Worm (Caenorhabditis elegans) whole organism, midembryonic: ENCODE results near the gene scl-10.
A peak's percentile ranks its signal among the peaks of the same experiment; 100 is the strongest.

ENCODE experiments used
- T22C8.4 ChIP-seq: fragments of 200-800 bp; sonication (Bioruptor generic); IDR thresholded peaks from 2 replicates; pipeline ENCODE4 v1.3.6; 2022; ENCODE audit warnings: missing genetic modification characterization, missing compliant biosample characterization
- cog-1 ChIP-seq: sonication (generic microtip); optimal IDR thresholded peaks from 2 replicates; lab custom pipeline; 2016; ENCODE audit warnings: missing genetic modification characterization, missing compliant biosample characterization
- flt-1 ChIP-seq: fragments of 200-800 bp; sonication (Bioruptor generic); IDR thresholded peaks from 2 replicates; pipeline ENCODE4 v1.3.6; 2022; ENCODE audit warnings: missing genetic modification characterization, missing compliant biosample characterization
- klf-2 ChIP-seq: fragments of 200-800 bp; sonication (Bioruptor generic); conservative IDR thresholded peaks from 2 replicates; pipeline ENCODE4 v1.3.6; 2022; ENCODE audit warnings: missing genetic modification reagents, missing genetic modification characterization, missing compliant biosample characterization
- med-1 ChIP-seq: sonication (generic microtip); optimal IDR thresholded peaks from 2 replicates; lab custom pipeline; 2017; ENCODE audit warnings: missing genetic modification characterization, mild to moderate bottlenecking, missing compliant biosample characterization, antibody characterized with exemption, missing genetic modification reagents; ENCODE audit not compliant: insufficient read depth
- ref-1 ChIP-seq: fragments of 200-800 bp; sonication (Bioruptor generic); conservative IDR thresholded peaks from 2 replicates; pipeline ENCODE4 v1.3.6; 2022; ENCODE audit warnings: missing genetic modification reagents, missing genetic modification characterization, missing compliant biosample characterization
- tab-1 ChIP-seq: fragments of 200-800 bp; sonication (Bioruptor generic); IDR thresholded peaks from 2 replicates; pipeline ENCODE4 v1.3.6; 2022; ENCODE audit warnings: missing genetic modification characterization, missing compliant biosample characterization
- ztf-23 ChIP-seq: fragments of 200-800 bp; sonication (Bioruptor generic); IDR thresholded peaks from 2 replicates; pipeline ENCODE4 v1.3.6; 2022; ENCODE audit warnings: missing genetic modification reagents, missing genetic modification characterization, missing compliant biosample characterization
- ztf-29 ChIP-seq: fragments of 200-800 bp; sonication (Bioruptor generic); IDR thresholded peaks from 2 replicates; pipeline ENCODE4 v1.3.6; 2022; ENCODE audit warnings: missing genetic modification reagents, missing genetic modification characterization, missing compliant biosample characterization

Gene scl-10

DNA sequence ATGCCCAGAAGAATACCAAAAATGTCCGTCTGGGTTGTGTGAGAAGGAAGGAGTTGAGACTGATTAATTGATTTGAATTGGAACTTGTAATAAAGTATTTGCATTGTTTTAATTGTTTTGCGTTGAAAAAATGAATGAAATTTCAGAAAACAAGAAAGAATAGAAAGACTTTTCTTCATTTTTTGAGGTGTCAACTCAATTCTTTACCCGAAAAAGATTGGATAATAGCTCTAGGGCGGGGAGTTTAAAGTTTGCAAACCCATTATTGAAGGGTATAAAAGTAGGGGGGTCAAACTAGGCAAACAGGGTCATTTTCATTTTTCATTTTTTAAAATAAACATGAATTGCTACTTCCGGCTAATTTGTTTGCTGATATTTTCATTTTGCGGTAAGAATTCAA lies at the start of gene scl-10:
Gene scl-10 (plus strand): TSS at position 301 of the 400 bp plus-strand sequence.
- TF ChIP-seq flt-1 (GFP tag; lab: Robert Waterston, UW) (no peak), ref-1 (GFP tag; lab: Robert Waterston, UW) (no peak), tab-1 (GFP tag; lab: Robert Waterston, UW) (no peak), cog-1 (tag; lab: Kevin White, UChicago) (no peak), T22C8.4 (no peak), ztf-23 (no peak), med-1 (GFP tag; lab: Kevin White, UChicago) (no peak), klf-2 (GFP tag; lab: Robert Waterston, UW) (no peak), ztf-29 (GFP tag; lab: Robert Waterston, UW) (no peak)

DNA sequence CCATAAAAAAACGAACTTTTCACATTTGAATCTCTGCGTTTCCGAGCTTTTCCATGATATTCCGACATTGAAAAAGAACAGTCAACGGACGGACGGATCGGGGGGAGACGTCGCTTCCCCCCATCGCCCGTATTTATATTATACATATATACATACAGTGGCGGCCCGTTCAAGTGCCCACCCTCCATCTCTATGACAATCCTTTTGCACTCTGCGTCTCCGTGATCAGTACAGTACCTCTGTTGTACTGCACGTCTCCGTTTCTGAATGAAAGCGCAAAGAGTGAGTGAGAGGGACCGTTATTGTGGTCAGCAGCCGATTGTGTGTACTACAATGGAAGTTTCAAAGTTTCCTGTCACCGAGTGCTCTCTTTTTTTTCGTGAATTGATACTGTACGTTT lies 49.2 kb upstream of the scl-10 start:
- TF ChIP-seq tab-1 (GFP tag; lab: Robert Waterston, UW) (no peak), flt-1 (GFP tag; lab: Robert Waterston, UW) (0 out of 2 replicates have a peak, but pooled peaks have one; percentile 40), med-1 (GFP tag; lab: Kevin White, UChicago) (no peak)

DNA sequence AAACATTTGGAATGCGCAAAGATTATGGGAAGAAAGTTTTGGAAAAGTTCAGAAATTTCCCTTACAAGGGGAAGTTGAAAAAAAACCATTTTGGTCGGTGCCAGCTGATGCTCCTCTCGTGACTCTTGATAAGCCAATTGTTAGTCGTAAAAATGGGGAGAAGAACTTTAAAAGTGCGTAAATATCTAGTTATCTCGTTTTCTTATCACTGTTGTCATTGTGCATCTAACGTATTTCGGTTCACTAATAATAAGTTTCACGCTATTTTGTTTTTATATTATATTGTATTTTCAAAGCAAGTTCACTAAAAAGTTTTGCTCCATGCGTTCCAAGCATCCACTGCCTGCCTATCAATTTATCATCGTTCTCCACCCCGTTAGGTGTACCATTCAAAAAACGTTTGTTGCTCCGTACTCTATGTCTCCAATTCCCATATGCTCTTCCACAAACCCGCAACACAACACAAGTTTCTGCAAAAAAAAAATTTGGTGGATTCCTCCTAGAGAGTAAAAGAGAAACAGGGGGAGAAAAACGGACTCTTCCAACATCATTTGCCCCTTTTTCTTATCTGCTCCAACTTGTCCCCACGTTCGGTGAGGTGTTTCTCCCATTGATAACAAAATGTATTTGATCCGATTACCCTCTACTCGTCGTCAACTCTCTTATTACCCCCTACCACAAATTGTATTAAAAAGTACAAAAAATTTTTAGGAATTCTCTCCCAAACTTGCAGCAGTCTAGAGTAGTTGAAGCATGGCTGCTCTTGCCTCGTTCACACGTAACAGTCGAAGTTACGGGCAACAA lies 39.6 kb upstream of the scl-10 start, which contains the start of gene mbk-2:
Gene mbk-2 (plus strand): TSS at position 754 of the 804 bp plus-strand sequence.
- TF ChIP-seq ztf-23 (no peak), tab-1 (GFP tag; lab: Robert Waterston, UW) (no peak), med-1 (GFP tag; lab: Kevin White, UChicago) (no peak), flt-1 (GFP tag; lab: Robert Waterston, UW) (no peak), T22C8.4 (no peak), ztf-29 (GFP tag; lab: Robert Waterston, UW) (no peak), cog-1 (tag; lab: Kevin White, UChicago) (no peak), ref-1 (GFP tag; lab: Robert Waterston, UW) (no peak), klf-2 (GFP tag; lab: Robert Waterston, UW) (no peak)

DNA sequence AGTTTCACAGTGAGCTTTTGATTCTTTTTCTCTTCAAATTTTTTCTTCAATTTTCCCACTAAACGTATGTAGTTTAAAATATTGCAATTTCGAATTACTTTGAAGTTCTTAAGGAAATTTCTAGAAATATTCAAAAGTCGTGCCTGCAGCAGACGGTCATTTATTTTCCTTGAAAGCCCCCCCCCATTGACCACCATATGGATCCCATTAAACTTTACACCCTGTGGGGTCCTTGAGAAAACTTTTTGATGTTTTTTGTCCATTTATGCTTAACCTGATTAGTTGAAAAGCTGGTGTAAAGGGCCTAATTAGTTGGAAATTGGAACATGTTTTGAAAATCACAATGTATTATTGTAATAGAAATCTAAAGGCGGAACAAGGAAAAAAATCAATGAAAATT lies 38.8 kb upstream of the scl-10 start:
- no peak for TF ChIP-seq ref-1 (GFP tag; lab: Robert Waterston, UW)
- TF ChIP-seq cog-1 (tag; lab: Kevin White, UChicago), result no peak
- no peak for TF ChIP-seq ztf-29 (GFP tag; lab: Robert Waterston, UW)
- no peak for TF ChIP-seq T22C8.4
- TF ChIP-seq med-1 (GFP tag; lab: Kevin White, UChicago), result no peak
- no peak for TF ChIP-seq ztf-23

DNA sequence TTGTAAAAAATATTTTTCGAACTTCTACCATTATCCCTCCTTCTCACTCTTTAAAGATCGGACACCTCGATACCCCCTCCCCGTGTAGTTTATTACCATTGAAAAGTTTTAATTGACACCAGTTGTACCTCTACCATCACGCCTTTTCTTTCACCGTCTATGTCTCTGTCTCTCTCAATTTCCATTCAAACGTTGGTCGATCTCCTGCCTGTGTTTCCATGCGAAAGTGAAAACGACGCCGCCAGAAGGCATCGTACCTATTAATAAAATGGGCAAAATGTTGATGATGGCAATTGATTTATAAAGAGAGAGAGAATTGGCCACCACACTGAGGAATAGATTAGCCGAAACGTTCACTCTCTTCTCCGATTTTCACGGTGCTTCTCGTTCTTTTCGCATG lies 35.0 kb upstream of the scl-10 start:
- no peak for TF ChIP-seq med-1 (GFP tag; lab: Kevin White, UChicago)
- no peak for TF ChIP-seq T22C8.4
- no peak for TF ChIP-seq tab-1 (GFP tag; lab: Robert Waterston, UW)
- TF ChIP-seq klf-2 (GFP tag; lab: Robert Waterston, UW), result no peak
- no peak for TF ChIP-seq flt-1 (GFP tag; lab: Robert Waterston, UW)
- TF ChIP-seq ztf-23, result no peak
- no peak for TF ChIP-seq cog-1 (tag; lab: Kevin White, UChicago)
- TF ChIP-seq ref-1 (GFP tag; lab: Robert Waterston, UW), result no peak
- no peak for TF ChIP-seq ztf-29 (GFP tag; lab: Robert Waterston, UW)

DNA sequence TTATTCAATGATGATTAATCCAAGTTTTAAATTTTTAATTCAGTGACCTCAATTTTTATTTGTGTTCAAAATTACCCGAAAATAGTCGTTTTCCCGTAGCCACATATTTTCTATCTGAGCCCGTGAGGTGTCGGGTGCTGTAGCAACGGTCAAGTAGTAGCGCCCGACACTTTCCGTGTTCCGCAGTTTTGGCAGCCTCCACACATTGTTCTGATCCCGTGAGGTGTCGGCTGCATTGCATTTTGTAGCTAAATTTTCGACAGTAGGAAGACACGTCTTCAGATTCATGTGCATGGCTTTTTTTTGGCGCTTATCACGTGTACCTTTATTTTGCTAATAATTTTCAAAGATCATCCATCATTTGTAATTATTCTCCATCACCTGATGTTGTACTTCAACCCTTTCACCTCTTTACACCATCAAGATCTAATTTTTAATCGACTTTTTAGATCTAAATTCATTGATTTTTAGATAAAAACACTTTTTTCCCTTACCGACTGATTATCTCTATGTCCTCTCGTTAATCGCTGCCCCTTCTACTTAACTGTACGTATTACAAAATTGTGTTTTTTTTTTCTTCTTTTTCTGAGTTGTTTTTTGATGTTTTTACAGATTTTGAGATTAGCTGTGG lies 34.4 kb upstream of the scl-10 start:
- TF ChIP-seq cog-1 (tag; lab: Kevin White, UChicago), result no peak
- no peak for TF ChIP-seq ref-1 (GFP tag; lab: Robert Waterston, UW)
- no peak for TF ChIP-seq tab-1 (GFP tag; lab: Robert Waterston, UW)

DNA sequence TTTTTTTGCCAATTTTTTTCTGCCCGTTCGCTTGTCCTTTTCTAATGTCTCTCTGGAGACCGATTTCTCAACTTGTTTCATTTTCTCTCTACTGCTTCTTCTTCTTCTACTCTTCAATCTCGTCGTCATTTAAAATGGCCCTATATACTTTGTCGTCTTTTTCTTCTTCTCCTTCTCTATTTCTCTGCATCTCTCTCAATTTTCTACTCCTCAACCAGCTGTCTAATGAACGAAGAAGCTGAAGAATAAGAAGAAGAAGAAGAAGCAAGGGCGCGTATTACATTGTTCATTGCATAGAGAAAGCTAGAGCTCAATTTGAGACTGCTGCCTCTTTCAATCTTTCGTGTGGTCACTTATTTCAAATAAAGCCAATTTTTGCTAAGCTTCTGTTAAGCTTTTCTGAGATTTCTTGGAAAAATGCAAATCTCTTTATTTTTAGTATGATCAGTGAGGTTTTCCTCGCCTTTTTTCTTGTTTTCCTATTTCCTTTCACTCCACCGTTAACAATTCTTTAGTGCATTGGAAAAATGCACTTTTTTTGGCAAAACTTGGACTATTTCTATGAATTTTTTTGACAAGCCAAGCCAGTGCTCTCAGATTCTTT lies 32.4 kb upstream of the scl-10 start:
- TF ChIP-seq tab-1 (GFP tag; lab: Robert Waterston, UW) (no peak), klf-2 (GFP tag; lab: Robert Waterston, UW) (no peak), med-1 (GFP tag; lab: Kevin White, UChicago) (no peak), ref-1 (GFP tag; lab: Robert Waterston, UW) (no peak), cog-1 (tag; lab: Kevin White, UChicago) (peak; percentile 5)

DNA sequence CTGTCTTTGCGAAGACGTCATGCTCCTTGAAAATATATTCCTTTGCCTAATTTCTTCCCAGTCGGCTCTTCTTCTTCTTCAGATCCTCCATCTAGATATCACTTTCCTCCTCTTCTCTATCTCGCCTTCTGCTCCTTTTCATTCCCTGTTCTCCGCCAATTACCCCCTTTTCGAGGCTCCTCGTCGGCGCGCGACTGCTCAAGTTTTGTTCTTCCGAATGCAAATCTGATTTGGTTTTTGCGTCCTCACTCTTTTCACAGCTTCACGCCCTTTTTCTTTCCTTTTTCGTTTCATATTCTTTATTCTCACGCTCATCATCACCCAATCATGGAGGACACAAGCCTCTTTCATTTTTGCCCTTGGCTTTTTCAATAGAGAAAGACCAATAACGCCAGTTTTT lies 31.4 kb upstream of the scl-10 start:
- TF ChIP-seq klf-2 (GFP tag; lab: Robert Waterston, UW) (no peak), ztf-29 (GFP tag; lab: Robert Waterston, UW) (no peak), tab-1 (GFP tag; lab: Robert Waterston, UW) (no peak), ztf-23 (0 out of 2 replicates have a peak, but pooled peaks have one; percentile 61), flt-1 (GFP tag; lab: Robert Waterston, UW) (no peak), cog-1 (tag; lab: Kevin White, UChicago) (no peak), med-1 (GFP tag; lab: Kevin White, UChicago) (no peak), ref-1 (GFP tag; lab: Robert Waterston, UW) (no peak)

DNA sequence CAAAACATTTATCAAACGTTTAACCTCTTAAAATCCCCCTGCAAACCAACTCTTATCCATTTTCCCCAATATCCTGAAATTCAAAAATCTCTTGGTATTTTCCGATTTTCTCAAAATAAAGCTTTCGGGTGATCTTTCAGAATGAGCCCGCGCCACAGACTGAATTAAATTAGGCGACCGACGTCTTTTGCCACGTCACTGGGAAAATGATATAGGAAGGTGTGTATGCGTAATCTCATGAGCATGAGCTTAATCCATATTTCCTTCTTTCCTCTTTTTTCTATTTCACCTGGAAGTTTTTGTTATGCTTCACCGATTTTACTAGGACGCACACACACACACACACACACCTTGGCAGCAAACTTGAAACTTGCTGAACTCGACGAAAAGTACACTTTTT lies 27.3 kb upstream of the scl-10 start:
- TF ChIP-seq ref-1 (GFP tag; lab: Robert Waterston, UW), result no peak
- no peak for TF ChIP-seq klf-2 (GFP tag; lab: Robert Waterston, UW)
- TF ChIP-seq tab-1 (GFP tag; lab: Robert Waterston, UW), result no peak
